Fruit fly (Drosophila melanogaster) whole organism, adult: ENCODE data around the gene dpr16.

Experiments used
- CG11617 ChIP-seq: fragments of 200-800 bp; sonication (Bioruptor generic); optimal IDR thresholded peaks from 2 replicates; lab custom pipeline; 2017; ENCODE audit warnings: mild to moderate bottlenecking, missing biosample characterization, missing genetic modification reagents, missing genetic modification characterization
- CG12768 ChIP-seq: fragments of 200-800 bp; sonication (Bioruptor generic); optimal IDR thresholded peaks from 2 replicates; lab custom pipeline; 2017; ENCODE audit warnings: missing biosample characterization, missing genetic modification characterization, mild to moderate bottlenecking, moderate library complexity, missing genetic modification reagents
- CG14711 ChIP-seq: fragments of 200-800 bp; sonication (Bioruptor generic); optimal IDR thresholded peaks from 2 replicates; lab custom pipeline; 2018; ENCODE audit warnings: missing biosample characterization, mild to moderate bottlenecking, missing genetic modification characterization, moderate library complexity
- CG1620 ChIP-seq: fragments of 200-800 bp; sonication (Bioruptor generic); optimal IDR thresholded peaks from 2 replicates; lab custom pipeline; 2016; ENCODE audit warnings: missing biosample characterization, missing genetic modification characterization
- CG33017 ChIP-seq: fragments of 200-800 bp; sonication (Bioruptor generic); optimal IDR thresholded peaks from 2 replicates; lab custom pipeline; 2018; ENCODE audit warnings: missing biosample characterization, mild to moderate bottlenecking, missing genetic modification characterization, moderate library complexity
- CG5204 ChIP-seq: fragments of 200-800 bp; sonication (Bioruptor generic); optimal IDR thresholded peaks from 2 replicates; lab custom pipeline; 2016; ENCODE audit warnings: missing biosample characterization, missing genetic modification characterization
- CG7045 ChIP-seq: fragments of 200-800 bp; sonication (Bioruptor generic); optimal IDR thresholded peaks from 2 replicates; lab custom pipeline; 2017; ENCODE audit warnings: missing biosample characterization, mild to moderate bottlenecking, missing genetic modification characterization
- CG7101 ChIP-seq: fragments of 200-800 bp; sonication (Bioruptor generic); optimal IDR thresholded peaks from 2 replicates; lab custom pipeline; 2018; ENCODE audit warnings: missing biosample characterization, mild to moderate bottlenecking, missing genetic modification characterization, moderate library complexity
- Clk ChIP-seq: fragments of 200-800 bp; sonication (Bioruptor generic); optimal IDR thresholded peaks from 2 replicates; lab custom pipeline; 2017; ENCODE audit warnings: missing biosample characterization, missing genetic modification characterization
- Crg-1 ChIP-seq: fragments of 200-800 bp; sonication (Bioruptor generic); optimal IDR thresholded peaks from 2 replicates; lab custom pipeline; 2016; ENCODE audit warnings: missing biosample characterization, missing genetic modification characterization
- Hr96 ChIP-seq: fragments of 200-800 bp; sonication (Bioruptor generic); optimal IDR thresholded peaks from 2 replicates; lab custom pipeline; 2016; ENCODE audit warnings: missing biosample characterization, missing genetic modification characterization
- Mnt ChIP-seq: fragments of 200-800 bp; sonication (Bioruptor generic); optimal IDR thresholded peaks from 2 replicates; lab custom pipeline; 2016; ENCODE audit warnings: missing biosample characterization, mild to moderate bottlenecking, missing genetic modification characterization
- bab1 ChIP-seq: fragments of 200-800 bp; sonication (Bioruptor generic); optimal IDR thresholded peaks from 3 replicates; lab custom pipeline; 2019; ENCODE audit warnings: missing biosample characterization, mild to moderate bottlenecking, missing genetic modification characterization, moderate library complexity
- cic ChIP-seq: fragments of 200-800 bp; sonication (Bioruptor generic); optimal IDR thresholded peaks from 2 replicates; lab custom pipeline; 2017; ENCODE audit warnings: missing biosample characterization, mild to moderate bottlenecking, missing genetic modification characterization, moderate library complexity
- cnc ChIP-seq, 2 experiments: fragments of >200 bp; optimal IDR thresholded peaks; 2 replicates each; lab custom pipeline; 2017
- kay ChIP-seq: fragments of 200-800 bp; sonication (Bioruptor generic); peaks from one replicate; lab custom pipeline; 2016; ENCODE audit warnings: missing biosample characterization, missing genetic modification characterization, borderline replicate concordance
- ovo ChIP-seq: fragments of 200-800 bp; sonication (Bioruptor generic); optimal IDR thresholded peaks from 2 replicates; lab custom pipeline; 2016; ENCODE audit warnings: missing biosample characterization, missing genetic modification characterization
- pad ChIP-seq: fragments of 200-800 bp; sonication (Bioruptor generic); optimal IDR thresholded peaks from 3 replicates; lab custom pipeline; 2017; ENCODE audit warnings: missing biosample characterization, missing genetic modification characterization, mild to moderate bottlenecking, moderate library complexity, missing genetic modification reagents
- tj ChIP-seq: fragments of 200-800 bp; sonication (Bioruptor generic); optimal IDR thresholded peaks from 3 replicates; lab custom pipeline; 2017; ENCODE audit warnings: missing biosample characterization, mild to moderate bottlenecking, missing genetic modification characterization, moderate library complexity
- toe ChIP-seq: fragments of 200-800 bp; sonication (Bioruptor generic); optimal IDR thresholded peaks from 2 replicates; lab custom pipeline; 2016; ENCODE audit warnings: missing biosample characterization, missing genetic modification characterization

Gene dpr16

DNA sequence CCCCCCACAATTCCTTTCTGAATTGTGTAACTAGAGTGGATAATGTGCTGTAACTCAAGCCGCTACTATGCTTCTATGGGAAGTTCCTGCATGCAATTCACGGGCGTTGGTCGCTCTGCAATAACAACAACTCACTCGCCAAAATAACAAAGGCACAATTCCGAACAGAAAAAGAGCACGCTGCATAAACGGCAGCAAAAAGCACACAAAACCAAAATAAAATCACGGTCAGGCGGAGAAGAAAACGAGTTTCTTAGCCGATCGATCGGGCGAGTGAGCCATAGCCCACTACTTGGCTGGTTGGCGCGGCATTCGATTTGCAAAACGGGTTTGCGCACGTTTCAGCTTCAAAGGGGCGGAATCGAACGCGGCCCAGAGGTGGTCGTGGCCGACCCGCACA lies 62.6 kb downstream of the dpr16 start:
- TF ChIP-seq toe (GFP tag; lab: Kevin White, UChicago): no peak
- peak; percentile 31 for TF ChIP-seq tj (GFP tag; lab: Kevin White, UChicago)
- no peak for TF ChIP-seq Mnt (GFP tag; lab: Kevin White, UChicago)
- TF ChIP-seq CG11617 (GFP tag; lab: Kevin White, UChicago): no peak

DNA sequence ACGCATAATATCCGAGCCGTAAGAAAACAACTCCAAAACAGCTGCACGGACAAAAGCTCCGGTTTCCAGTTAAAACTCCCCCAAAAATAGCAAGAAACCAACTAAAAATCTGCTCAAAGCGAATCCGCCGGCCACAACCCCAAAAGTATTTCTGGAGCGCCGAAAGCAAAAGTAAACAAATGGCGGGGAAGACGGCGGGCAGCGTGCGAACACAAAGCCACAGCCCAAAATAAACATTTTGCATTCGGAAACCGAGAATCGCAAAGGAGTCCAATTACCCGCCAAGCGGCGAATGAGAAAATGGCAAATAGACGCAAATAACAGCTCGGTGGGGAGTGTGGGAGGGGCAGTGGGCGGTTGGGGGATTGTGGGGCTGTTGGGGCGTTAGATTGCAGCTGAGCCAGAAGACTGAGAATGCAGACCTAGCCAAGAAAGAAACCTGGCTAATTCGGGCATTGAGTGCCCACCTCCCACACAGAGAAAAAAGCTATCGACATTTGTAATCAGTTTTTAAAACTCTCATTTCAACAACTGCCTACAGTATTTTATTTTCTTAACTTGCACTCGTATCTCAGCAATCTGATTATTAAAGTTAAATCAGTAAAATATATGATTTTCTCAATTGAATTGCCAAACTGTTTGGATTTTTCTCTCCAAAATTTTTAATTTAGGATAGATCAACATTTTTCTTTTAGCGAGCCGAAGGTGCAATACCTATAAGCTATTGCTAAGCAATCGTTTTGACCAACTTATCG lies 63.6 kb downstream of the dpr16 start:
- peak; percentile 90 for TF ChIP-seq tj (GFP tag; lab: Kevin White, UChicago)
- no peak for TF ChIP-seq Mnt (GFP tag; lab: Kevin White, UChicago)
- no peak for TF ChIP-seq Clk (GFP tag; lab: Kevin White, UChicago)
- no peak for TF ChIP-seq cnc (optimal IDR thresholded peaks at IDR 0.05; lab: Kevin White, UChicago)
- no peak for TF ChIP-seq CG14711 (tag; lab: Kevin White, UChicago)
- no peak for TF ChIP-seq Hr96 (GFP tag; lab: Kevin White, UChicago)

DNA sequence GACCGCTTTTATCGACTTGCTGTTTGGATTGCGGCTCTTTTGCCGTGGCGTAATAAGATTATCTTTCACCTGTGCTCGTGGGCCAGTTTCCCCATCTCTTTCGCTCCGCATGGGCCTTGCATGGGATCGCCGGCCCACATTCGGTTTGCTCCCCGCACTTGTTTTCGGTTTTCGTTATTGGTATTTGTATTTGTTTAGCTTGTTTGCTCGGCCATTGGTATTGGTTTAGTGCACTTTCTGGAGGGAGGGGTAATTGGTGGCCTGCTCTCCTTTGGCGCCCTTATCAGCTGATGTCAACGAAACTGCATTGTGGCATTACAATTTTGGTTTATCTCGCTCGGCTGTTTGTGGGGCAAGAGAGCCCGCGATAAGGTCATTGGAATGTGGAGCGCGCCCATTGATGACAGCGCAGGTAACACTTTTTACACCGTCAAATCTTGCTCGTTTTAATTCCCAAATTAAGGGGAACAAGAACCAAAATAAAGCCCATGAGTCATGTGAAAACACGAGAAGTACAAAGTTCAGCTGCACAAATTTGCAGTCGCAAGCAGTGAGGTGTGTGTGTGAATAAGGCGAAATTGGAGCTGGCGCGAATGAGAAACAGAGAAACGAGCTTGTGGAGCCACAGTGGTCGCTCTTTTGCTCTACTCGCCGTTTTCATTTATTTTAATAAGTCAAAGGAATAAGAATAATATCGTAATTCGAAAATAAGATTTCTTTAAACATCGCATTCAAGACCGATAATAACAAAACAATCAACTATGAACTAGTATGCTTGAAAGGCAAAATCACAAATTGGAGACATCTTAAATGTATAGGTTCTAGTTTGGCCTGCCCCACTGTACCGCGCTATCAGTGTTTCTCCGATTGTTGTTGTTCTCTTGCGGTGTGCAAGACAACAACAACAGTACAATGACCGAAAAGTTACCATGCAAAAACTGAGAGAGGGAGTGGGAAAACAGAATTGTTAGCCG lies 64.9 kb downstream of the dpr16 start:
- peak; percentile 95 for TF ChIP-seq Mnt (GFP tag; lab: Kevin White, UChicago)
- peak; percentile 90 for TF ChIP-seq Clk (GFP tag; lab: Kevin White, UChicago)
- TF ChIP-seq bab1 (GFP tag; lab: Kevin White, UChicago): peak; percentile 94
- TF ChIP-seq CG12768 (GFP tag; lab: Kevin White, UChicago): peak; percentile 92
- peak; percentile 87 for TF ChIP-seq CG11617 (GFP tag; lab: Kevin White, UChicago)
- TF ChIP-seq ovo (GFP tag; lab: Kevin White, UChicago): peak; percentile 96
- peak; percentile 92 for TF ChIP-seq cic (GFP tag; lab: Kevin White, UChicago)
- peak; percentile 76 for TF ChIP-seq CG33017 (tag; lab: Kevin White, UChicago)
- no peak for TF ChIP-seq kay
- TF ChIP-seq CG14711 (tag; lab: Kevin White, UChicago): peak; percentile 77
- TF ChIP-seq CG7101 (tag; lab: Kevin White, UChicago): peak; percentile 88
- no peak for TF ChIP-seq CG5204
- TF ChIP-seq pad (GFP tag; lab: Kevin White, UChicago): peak; percentile 76
- peak; percentile 76 for TF ChIP-seq toe (GFP tag; lab: Kevin White, UChicago)
- peak; percentile 90 for TF ChIP-seq CG7045
- peak; percentile 79 for TF ChIP-seq Hr96 (GFP tag; lab: Kevin White, UChicago)
- peak; percentile 86 for TF ChIP-seq CG1620 (GFP tag; lab: Kevin White, UChicago)
- TF ChIP-seq Crg-1 (GFP tag; lab: Kevin White, UChicago): peak; percentile 96
- TF ChIP-seq tj (GFP tag; lab: Kevin White, UChicago): peak; percentile 94
- TF ChIP-seq cnc (optimal IDR thresholded peaks at IDR 0.05; lab: Kevin White, UChicago): no peak

DNA sequence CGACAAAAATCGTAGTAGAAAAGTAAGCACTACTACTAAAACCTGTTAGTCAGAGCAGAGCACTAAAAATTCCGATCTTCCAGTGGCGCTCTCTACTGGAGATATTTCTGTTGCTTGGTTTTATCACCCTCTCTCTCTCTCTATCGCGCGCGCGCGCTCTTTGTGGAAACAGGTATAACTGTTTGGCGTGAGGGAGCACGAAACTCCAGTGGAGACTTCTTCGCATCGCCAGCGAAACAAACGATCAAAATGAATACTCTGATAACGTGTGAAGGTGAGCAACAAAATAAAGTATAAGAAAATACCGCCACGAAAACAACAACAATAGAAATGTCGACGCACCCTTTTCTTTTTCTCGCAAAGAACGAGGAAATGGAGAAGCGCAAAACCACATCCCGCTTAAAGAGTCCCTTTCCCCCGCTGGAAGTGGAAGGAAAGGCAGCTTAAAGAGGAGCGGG lies 65.6 kb downstream of the dpr16 start:
- TF ChIP-seq CG7101 (tag; lab: Kevin White, UChicago) (no peak), tj (GFP tag; lab: Kevin White, UChicago) (peak; percentile 59), pad (GFP tag; lab: Kevin White, UChicago) (peak; percentile 98), Crg-1 (GFP tag; lab: Kevin White, UChicago) (no peak)

DNA sequence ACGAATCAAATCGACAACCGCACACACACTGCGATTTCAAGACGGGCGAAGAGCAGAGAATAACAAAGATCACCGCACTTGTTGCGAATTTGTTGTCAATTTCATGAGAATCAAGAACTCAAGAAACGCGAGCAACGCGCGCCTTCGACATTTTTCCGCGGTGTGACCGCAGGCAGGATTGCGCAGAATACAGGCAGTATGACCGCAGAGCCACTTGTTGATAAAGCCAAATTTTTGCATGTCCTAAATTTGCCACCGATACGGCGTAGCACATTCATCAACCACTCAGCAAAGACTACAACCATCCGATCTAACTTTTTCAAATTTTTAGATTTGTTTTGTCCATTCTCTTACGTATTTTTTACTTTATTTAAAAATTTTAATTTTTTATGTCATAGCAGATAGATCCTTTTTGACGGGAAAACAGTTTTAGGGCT lies 66.6 kb downstream of the dpr16 start, which contains the start of gene cno:
cno (minus strand) TSS at position 179 of the 437 bp plus-strand sequence.
- TF ChIP-seq CG7101 (tag; lab: Kevin White, UChicago): peak; percentile 26
- peak; percentile 30 for TF ChIP-seq Mnt (GFP tag; lab: Kevin White, UChicago)
- TF ChIP-seq CG1620 (GFP tag; lab: Kevin White, UChicago): peak; percentile 6
- TF ChIP-seq bab1 (GFP tag; lab: Kevin White, UChicago): peak; percentile 51
- peak; percentile 18 for TF ChIP-seq CG33017 (tag; lab: Kevin White, UChicago)
- TF ChIP-seq CG11617 (GFP tag; lab: Kevin White, UChicago): no peak

DNA sequence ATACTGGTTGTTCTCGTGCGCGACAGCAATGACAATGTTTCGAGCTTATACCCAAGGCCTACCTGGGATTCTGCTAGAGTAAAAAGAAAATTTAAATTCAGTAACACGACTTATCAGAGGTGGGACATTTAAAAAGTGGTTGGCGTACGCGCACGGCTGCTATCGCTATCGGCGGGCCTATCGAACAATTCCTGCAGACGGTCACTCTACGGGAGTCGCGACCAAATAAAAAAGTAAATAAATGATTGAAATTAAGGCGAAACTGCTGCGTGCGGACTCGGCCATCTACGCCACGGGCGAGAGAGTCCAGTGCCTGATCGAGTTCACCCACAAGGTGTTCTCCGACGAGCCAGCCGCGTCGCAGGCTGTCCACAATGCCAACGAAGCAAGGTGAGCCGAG lies 68.8 kb downstream of the dpr16 start, which contains the start of the genes Prosbeta2R2 and CG1116:
Prosbeta2R2 (minus strand) TSS at position 63 of the 400 bp plus-strand sequence.
CG1116 (plus strand) TSS at position 192 of the 400 bp plus-strand sequence.
- peak; percentile 11 for TF ChIP-seq bab1 (GFP tag; lab: Kevin White, UChicago)
- TF ChIP-seq CG1620 (GFP tag; lab: Kevin White, UChicago): no peak
